Fruit fly (Drosophila melanogaster) whole organism, larva: ENCODE data around the gene Myo10A.

Experiments used
- noc ChIP-seq: fragments of 200-800 bp; sonication (Bioruptor generic); optimal IDR thresholded peaks from 3 replicates; lab custom pipeline; 2019; ENCODE audit warnings: missing biosample characterization, mild to moderate bottlenecking, missing genetic modification characterization, moderate library complexity

Gene Myo10A

DNA sequence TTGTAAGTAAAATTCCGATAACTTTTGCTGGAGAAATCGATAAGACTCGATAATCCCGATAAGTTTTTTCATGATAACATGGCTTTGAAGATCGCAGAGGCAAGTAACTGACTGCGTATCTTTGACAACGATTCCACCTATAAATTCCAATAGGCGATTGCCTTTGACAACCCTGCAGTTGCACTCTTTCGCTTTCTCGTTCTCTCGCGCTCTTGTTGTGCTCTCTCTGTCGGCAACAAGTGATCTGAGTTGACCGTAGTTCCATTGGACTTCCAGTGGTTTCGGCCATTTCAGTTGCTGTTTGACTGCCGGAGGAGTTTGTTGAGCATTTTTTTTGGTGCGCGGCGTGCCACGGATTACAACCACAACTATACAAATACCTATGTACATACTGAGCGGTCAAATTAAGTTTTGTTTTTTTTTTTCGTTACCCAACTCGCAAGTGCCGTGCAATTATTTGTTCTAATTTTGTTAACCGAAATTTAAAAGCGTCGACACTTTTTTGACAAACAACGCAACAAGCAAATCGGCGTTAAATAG is at the start of gene Myo10A:
Gene Myo10A (plus strand): TSS at position 288 of the 540 bp plus-strand sequence.
- TF ChIP-seq noc (tag; lab: Kevin White, UChicago), result no peak

DNA sequence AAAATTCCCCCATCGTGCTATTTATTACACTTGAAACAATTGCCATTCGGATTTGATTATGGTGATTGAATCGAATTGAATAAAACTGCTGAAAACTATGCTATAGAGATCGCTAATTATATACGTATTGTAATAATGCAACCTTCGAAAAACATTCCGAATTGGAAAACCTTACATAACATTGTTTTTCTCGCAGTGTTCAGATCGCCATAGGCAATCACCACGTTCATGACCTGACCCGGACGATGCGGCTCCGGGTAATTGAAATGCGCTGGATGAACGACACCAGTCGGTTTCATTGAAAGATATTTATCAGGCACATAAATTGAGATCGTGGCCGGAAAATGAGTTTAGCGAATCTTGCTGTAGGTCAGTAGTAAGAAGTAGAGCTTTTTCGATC is 47.9 kb upstream of the Myo10A start:
- TF ChIP-seq noc (tag; lab: Kevin White, UChicago), result no peak

DNA sequence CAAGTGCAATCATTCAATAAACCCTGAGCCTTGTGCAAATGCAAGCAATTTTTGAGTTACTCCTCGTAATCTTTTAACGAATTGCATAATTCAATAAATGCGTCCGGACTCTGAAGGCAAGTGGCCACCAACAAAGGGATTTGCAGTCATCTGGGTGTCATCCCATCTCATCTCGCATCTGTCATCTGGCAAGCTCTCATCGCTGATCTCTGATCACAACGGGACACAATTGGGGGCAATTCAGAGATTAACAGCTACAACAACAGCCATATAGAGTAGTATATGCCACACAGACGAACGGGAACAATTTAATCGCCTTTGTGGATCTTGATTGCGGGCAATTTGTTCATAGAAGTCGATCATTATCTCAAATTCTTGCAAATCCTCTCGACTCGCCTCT is 46.9 kb upstream of the Myo10A start:
- TF ChIP-seq noc (tag; lab: Kevin White, UChicago), result no peak

DNA sequence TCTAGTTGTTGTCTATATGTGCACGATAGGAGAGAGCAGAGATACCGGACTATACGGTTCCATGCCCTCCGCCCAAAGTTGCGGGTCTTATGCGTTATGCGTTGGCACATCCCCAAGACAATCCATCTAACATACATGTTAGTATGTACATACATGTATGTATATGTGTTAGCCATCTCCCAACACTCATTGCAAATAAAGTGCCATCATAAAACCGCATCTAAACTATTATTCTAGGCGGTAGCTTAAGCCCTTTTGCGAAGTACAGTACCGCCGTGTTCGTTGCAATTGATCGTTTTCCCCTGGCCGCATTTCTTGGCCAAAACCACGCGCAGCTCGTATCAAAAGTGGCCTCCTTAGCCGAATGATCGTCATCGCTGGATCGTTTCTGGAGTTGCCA is 44.2 kb upstream of the Myo10A start:
- peak; percentile 59 for TF ChIP-seq noc (tag; lab: Kevin White, UChicago)

DNA sequence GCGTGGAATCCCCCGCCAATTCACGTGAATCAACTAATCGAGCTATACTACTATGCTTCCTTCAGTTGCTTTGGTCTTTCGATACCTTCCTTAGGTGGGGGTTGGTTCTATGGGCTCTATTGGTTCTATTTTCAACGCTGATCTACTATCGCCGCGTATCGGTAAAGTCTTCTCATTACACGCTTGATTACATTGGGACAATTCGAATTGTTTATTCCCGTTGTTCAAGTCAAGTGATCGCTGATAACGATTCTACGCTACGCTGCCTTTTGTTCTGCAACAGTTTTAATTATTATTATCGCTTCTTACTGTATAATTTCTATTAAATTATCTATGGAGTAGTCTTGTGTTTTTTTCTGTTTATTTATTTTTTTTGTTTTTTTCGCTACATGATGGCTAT is 43.0 kb upstream of the Myo10A start:
- TF ChIP-seq noc (tag; lab: Kevin White, UChicago), result no peak

DNA sequence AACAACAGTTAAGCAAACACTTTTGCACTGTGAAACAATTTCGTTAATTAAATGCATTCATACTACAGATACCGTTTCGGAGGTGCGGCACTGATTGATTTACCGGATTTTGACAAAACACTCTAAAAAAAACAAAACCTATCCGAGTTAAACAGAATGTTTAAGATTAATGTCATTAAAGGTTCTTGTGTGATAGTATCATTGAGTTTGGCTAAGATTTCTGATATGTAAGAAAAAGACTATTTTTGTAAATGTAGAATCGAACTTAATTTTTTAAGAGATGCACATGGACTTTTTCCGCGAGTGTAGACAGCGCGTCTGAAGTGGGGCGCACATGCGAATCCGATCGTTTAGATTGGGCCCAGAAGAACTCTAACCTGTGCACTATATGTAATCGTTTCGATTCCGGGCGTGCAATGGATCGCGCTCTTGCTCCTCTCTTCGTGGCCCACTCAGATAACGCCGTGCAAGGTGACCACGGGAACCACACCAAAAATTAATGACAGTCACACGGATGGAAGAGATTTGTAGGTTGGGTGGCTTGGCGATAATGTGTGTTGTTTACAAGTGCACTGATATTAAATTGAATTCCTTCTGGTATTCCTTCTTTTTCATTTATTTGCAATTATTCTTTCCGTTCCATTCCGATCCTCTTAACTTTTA is 40.6 kb upstream of the Myo10A start:
- TF ChIP-seq noc (tag; lab: Kevin White, UChicago), result no peak

DNA sequence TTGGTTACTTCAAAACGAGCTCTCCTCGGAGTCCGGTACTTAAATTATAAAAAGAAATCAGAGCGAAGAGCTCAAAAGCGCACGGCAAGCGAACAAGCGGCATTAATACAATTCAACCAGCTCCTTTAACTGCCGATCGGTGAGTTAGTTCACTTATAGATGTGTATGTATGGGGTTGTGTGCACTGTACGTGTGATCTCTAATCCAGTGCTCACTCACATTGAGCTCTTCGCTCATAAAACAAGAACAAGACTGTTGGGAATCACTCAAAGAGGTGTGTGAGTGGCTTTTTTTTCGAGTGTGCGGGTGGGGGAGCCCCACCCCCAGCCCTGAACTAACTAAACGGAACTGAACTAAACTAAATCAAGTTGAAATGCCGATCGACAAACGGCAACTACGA is 39.5 kb upstream of the Myo10A start, which contains the start of gene Ork1:
Gene Ork1 (minus strand): TSS at position 101 of the 400 bp plus-strand sequence.
- no peak for TF ChIP-seq noc (tag; lab: Kevin White, UChicago)

DNA sequence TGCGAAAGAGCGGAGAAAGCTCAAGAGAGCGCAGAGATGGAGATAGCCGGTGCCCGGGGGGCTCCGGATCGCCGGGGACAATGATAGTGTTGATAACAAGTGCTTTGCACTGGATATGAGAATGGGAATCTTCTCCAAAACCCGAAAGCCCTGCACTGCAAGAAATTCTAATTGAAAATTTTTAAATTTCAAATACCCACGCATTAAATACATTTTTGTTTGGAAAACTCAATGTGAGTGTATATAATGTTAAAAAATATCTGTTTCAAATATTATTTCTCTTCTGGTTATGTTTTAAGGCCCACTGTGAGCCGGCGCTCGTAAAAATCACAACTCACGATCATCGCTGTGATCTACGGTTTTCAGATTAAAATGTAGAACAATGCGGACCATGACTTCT is 37.4 kb upstream of the Myo10A start:
- TF ChIP-seq noc (tag; lab: Kevin White, UChicago), result no peak

DNA sequence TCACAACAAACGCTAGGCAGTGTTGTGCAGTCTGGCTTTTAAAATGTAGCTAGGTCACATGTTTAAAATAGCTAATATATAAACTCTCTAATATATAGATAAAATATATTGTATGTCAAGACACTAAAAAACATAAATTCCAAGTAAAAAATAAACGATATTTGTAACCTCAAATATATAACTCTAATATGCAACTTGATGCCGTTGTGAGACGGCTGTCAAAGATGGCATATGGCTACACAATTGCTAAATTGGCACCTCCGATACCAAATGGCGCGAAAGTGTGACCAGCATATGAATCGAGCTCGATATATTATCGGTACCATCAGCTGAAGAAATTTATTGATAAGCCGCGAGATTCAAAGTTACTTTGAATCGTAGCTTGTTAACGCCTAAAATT is 31.4 kb upstream of the Myo10A start, which contains the start of gene CG1582:
Gene CG1582 (minus strand): TSS at position 71 of the 400 bp plus-strand sequence.
- peak; percentile 13 for TF ChIP-seq noc (tag; lab: Kevin White, UChicago)

DNA sequence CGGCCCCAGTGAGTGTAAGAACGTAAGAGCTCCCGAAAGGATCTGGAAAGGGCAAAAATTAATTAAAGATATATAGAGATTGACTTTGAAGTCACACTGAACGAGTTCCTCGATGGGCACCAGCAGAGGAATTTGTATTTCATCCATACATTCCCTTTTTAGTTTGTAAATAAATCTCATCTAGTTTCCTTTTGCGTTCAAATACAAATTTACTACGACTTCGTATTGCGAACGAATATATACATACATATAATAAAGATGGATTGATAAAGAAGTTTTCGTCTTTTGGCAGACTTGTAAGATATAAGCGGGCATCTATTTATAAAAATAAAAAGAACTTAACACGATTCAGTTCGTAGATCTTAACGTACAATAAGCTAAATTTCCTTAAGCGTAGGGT is 31.0 kb upstream of the Myo10A start, which contains the start of gene CG15208:
Gene CG15208 (plus strand): TSS at position 301 of the 400 bp plus-strand sequence.
- no peak for TF ChIP-seq noc (tag; lab: Kevin White, UChicago)

DNA sequence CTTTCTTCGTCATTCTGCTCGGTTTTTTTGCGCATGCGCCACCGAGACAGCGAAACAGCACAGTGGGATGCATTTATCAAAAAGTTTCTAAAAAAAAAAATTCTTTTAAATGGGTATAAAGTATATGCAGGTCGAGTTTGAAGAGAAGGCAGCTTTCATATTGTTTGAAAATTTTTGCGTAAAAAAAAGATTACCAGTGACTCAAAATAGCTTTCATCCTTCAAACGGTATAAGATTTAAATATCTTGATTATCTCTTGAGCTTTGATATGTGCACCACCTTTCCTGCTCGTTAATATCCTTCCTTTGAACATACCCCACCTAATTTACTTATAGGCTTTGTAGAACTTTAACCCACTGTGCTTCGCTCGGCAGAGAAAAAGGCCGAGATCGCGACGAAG is 25.6 kb upstream of the Myo10A start:
- no peak for TF ChIP-seq noc (tag; lab: Kevin White, UChicago)

DNA sequence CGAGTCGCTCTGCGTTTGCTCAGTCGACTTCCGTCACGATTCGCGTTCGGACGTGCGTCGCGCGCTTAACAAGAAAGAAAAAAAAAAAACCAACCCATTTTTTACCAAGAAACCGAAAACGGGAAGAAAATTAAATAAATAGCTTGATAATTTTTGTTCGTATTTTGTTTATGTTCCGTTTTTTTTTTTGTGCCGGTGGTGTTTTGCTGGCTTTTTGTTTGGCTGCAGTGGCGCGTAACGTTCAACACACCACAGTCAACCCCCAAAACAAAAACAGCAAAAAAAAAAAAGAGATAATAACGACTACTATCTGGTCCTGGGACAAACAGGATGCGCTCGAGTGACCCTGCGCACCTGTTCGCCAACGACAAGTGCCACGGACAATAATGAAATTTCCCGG is 25.2 kb upstream of the Myo10A start, which contains the start of gene CG43901:
Gene CG43901 (plus strand): TSS at position 301 of the 400 bp plus-strand sequence.
- no peak for TF ChIP-seq noc (tag; lab: Kevin White, UChicago)

DNA sequence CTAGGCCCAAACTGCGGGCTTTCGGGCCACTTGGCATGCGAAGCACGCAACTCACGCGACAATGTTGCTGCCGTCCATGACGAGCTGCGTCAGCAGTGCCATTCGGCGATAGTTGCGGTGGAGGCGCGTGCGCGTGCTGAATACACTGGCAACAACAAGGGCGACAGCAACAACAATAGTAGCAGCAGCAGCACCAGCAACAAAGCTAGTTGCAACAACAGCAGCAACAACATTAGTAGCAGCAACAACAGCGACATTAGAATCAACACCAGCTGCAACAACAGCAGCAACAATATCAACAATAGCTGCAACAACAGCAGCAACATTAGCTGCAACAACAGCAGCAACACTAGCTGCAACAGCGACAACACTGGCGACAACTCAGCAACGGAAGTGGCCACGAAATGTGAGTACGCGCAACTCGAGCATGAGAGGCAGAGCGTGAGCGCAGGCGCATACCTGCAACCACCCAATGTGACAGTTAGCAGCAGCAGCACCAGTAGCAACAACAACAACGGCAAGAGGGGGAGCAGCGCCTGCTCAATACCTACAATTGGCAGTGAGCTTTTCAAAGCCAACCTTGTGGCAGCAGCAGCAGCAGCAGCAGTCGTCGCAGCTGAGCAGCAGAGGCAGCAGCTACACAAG is 24.3 kb upstream of the Myo10A start:
- TF ChIP-seq noc (tag; lab: Kevin White, UChicago), result no peak

DNA sequence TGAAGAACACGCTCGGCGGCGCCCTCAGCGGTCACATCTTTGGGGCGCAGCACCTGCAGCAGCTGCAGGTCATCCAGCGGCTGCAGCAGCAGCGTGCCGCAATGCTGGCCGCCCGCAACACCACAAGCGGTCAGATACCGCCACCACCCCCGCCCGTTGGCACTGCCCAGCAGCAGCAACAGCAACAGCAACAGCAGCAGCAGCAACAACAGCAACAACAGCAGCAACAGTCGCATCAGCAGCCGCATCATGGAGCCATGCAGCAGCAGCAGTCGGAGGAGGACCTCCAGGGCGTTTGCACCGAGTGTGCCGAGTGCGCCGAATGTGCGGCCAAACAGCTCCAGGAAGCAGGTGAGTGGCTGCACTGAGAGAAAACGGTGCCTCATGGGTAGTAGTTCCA is 18.1 kb upstream of the Myo10A start:
- TF ChIP-seq noc (tag; lab: Kevin White, UChicago), result no peak

DNA sequence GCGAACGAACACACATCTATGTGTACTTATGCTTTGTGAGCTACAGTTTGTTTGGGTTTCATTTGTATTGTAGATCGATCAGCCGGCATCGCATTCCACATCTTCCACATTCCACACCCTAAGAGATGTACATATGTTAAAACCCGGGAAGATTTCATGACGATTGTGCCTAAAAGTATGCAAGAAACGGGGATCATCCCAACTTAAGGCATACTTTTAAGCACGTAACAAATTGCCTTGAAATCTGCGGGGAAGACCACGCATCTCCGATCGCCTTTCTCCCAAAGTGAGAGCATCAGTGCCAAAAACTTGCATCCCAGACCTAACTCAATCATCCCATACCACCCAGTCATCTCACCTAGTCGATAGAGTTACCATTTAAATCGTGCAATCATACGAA is 9.0 kb upstream of the Myo10A start:
- TF ChIP-seq noc (tag; lab: Kevin White, UChicago), result no peak

DNA sequence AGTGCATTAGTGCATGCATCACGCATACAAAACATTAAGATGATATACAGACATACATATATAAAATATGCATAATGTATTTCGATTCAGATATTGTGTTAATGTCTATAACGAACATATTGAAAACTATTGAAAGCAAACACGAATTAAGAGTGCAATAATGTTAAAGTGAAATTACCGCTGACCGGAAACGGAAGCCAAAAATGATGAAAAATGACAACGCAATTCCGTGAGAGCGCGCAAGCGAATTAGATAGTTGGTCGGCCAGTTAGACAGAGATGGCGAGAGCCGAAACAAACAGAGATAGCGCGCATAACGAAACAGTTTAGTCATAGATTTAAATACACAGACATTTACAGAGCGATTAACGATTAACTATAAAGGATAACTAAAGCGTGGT is 8.5 kb upstream of the Myo10A start:
- no peak for TF ChIP-seq noc (tag; lab: Kevin White, UChicago)
